Worm (Caenorhabditis elegans): ENCODE measurements around the gene atgp-1.
"Not testable (repeated sequence)": the region's sequence is repeated elsewhere in the genome, so short reads cannot be mapped to it uniquely, and the experiment has no call there.

Gene atgp-1

DNA sequence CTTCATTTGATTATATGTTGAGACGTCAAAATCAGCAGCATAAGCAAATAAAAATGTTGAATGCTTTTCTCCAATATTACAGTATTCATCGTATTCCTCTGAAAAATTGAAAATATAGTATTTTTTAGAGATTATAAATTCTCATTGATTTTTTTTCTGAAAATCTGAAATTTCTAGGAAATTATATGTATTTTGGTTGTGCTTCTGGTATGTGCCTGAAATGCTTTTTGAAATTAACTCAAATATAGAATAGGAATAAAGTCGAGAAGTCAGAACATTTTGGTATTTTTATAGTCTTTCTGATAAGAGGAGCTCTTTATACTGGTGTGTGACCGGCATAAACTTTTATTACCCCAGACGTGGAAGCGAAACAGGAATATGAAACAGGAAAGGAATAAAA lies 38.1 kb downstream of the atgp-1 start, which contains the start of gene T28F3.8:
Gene T28F3.8, minus strand, starts transcription at position 101 of the 400 bp plus-strand sequence.
- not testable (repeated sequence) for TF ChIP-seq F13H6.1 (tag; optimal IDR thresholded peaks at IDR 0.05); nhr-23 (tag; optimal IDR thresholded peaks at IDR 0.05); unc-62 (GFP tag; optimal IDR thresholded peaks at IDR 0.05)

DNA sequence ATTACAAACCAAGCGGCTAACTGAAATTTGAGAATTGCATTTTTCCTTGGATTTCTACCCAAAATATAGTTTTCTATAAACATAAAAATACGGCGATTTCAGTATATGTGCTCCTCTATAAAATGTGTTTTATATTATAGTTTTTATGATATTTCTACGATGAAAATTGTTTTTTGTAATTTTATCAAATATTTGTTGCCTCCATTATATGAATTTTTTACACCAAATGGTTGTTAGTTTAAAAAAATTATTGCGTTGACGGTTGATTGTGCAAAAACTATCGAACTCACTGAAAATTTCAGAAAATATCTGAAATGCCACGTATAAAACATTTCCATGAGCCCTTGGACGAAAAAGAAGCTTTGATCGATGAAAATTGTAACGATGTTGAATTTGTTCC lies 39.1 kb downstream of the atgp-1 start, which contains the start of gene T28F3.9:
Gene T28F3.9, plus strand, starts transcription at position 301 of the 400 bp plus-strand sequence.
- no peak for TF ChIP-seq nhr-25 (tag; optimal IDR thresholded peaks at IDR 0.05)
- TF ChIP-seq alr-1 (tag; optimal IDR thresholded peaks at IDR 0.05) = no peak
- no peak for TF ChIP-seq dmd-4 (tag; optimal IDR thresholded peaks at IDR 0.05)
- TF ChIP-seq snpc-4 (tag; optimal IDR thresholded peaks at IDR 0.05) = no peak
- TF ChIP-seq ZK546.5 (tag; optimal IDR thresholded peaks at IDR 0.05) = no peak
- TF ChIP-seq gmeb-1 (tag; optimal IDR thresholded peaks at IDR 0.05) = no peak
- no peak for TF ChIP-seq elt-3 (tag; optimal IDR thresholded peaks at IDR 0.05)
- TF ChIP-seq mbf-1 (tag; optimal IDR thresholded peaks at IDR 0.05) = no peak
- TF ChIP-seq Y55F3AM.14 (GFP tag; optimal IDR thresholded peaks at IDR 0.05) = no peak

DNA sequence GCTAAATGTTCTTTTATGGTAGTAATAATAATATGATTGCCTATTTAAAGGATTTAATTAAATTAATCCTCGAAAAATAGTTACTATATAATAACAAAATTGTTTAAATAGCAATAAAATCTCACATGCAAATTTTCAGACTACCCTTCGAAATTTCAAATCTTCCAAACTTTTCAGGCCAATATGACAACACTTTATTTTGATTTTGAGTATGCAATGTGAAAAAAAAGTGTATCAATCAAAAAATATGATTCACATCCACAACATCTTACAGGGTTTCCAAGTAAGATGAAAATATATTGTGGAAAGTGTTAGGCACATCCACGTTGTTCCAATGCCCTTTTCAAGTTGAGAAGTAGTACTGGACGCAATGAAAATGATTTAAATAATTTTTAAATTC lies 42.7 kb downstream of the atgp-1 start, which contains the start of gene snf-9:
Gene snf-9, plus strand, starts transcription at position 301 of the 400 bp plus-strand sequence.
- no peak for TF ChIP-seq gmeb-1 (tag; optimal IDR thresholded peaks at IDR 0.05)
- no peak for TF ChIP-seq unc-62 (GFP tag; optimal IDR thresholded peaks at IDR 0.05)
- TF ChIP-seq mbf-1 (tag; optimal IDR thresholded peaks at IDR 0.05) = no peak
- no peak for TF ChIP-seq ztf-4 (tag; optimal IDR thresholded peaks at IDR 0.05)
- no peak for TF ChIP-seq sem-4 (tag; optimal IDR thresholded peaks at IDR 0.05)
- TF ChIP-seq nhr-77 (tag; optimal IDR thresholded peaks at IDR 0.05) = no peak
- TF ChIP-seq ceh-82 (tag; optimal IDR thresholded peaks at IDR 0.05) = no peak
- no peak for TF ChIP-seq crh-2 (tag; optimal IDR thresholded peaks at IDR 0.05)
- no peak for TF ChIP-seq mab-5 (tag; optimal IDR thresholded peaks at IDR 0.05)
- TF ChIP-seq unc-55 (GFP tag; optimal IDR thresholded peaks at IDR 0.05) = no peak

DNA sequence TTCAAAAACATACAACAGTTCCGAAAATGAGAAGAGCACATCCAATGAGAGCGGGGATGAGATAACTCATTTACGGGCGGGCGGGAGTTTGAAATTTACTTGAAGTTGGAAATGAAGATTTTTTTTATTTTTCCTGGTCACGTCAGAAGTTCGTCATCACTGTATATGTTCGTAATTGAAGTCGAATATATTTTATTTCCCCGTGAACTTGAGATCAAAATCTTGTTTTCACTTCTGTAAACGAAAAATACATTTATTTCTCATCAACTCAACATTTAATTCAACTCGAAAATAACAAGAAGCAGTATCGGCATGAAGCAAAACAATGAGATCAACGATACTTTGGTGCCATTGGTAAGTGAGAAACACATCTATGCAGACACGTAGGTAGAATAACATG lies 47.3 kb downstream of the atgp-1 start, which contains the start of gene C49C3.20:
Gene C49C3.20, minus strand, starts transcription at position 101 of the 400 bp plus-strand sequence.
- TF ChIP-seq gmeb-1 (tag; optimal IDR thresholded peaks at IDR 0.05) (no peak), egl-27 (tag; optimal IDR thresholded peaks at IDR 0.05) (no peak), ceh-82 (tag; optimal IDR thresholded peaks at IDR 0.05) (no peak), ztf-4 (tag; optimal IDR thresholded peaks at IDR 0.05) (no peak), ceh-16 (tag; optimal IDR thresholded peaks at IDR 0.05) (no peak), lin-13 (GFP tag; optimal IDR thresholded peaks at IDR 0.05) (no peak), nhr-11 (tag; optimal IDR thresholded peaks at IDR 0.05) (no peak), nhr-23 (tag; optimal IDR thresholded peaks at IDR 0.05) (no peak), alr-1 (tag; optimal IDR thresholded peaks at IDR 0.05) (no peak), nhr-237 (tag; optimal IDR thresholded peaks at IDR 0.05) (no peak), ztf-11 (tag; optimal IDR thresholded peaks at IDR 0.05) (no peak)

DNA sequence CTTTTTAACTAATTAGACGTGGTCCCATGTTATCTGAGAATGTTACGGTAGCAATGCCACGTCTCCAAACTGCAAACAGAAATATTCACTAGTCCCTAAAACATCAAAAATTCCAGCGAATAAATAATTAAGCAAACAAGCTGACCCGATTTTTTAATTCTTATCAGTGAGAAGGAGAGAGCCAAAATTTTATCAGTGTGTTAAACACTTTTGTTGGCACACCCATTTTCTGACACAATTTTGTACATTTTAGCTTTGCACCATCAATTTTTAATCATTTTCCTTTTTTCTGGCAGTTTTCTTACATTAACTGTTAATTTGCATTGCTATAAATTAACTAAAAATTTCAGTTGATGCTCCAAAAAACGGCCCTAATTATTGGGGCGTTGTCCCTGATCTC lies 51.3 kb downstream of the atgp-1 start, which contains the start of gene C49C3.4:
Gene C49C3.4, plus strand, starts transcription at position 351 of the 400 bp plus-strand sequence.
- TF ChIP-seq gmeb-1 (tag; optimal IDR thresholded peaks at IDR 0.05) (no peak), fos-1 (tag; optimal IDR thresholded peaks at IDR 0.05) (peak; percentile 76)
